Fruit fly (Drosophila melanogaster): ENCODE data around the gene dpy.
A peak's percentile ranks its signal among the peaks of the same experiment; 100 is the strongest.

Gene dpy

DNA sequence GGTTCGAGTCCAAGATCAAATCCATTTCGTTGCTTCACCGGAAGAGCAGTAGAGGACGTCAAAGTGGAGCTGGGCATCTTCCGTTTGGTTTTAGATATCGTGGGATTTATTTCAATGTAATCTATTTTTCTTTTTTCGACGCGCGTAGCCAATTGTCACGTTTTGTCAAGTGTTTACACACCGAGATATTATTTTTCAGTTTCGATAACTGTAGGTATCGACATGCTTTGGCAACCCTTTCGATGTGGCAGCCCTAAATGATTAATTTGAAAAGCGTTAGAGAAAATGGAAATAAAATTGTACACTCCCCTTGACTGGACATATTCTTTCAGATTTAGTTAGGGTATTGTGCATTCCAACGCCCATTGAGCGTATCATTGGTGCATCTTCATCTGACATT is 36.1 kb downstream of the dpy start, which contains the start of gene HP6:
TSS of gene HP6 (minus strand) at position 192 of the 400 bp plus-strand sequence.
- TF ChIP-seq CG17806 (tag; optimal IDR thresholded peaks at IDR 0.05) (no peak), CG8301 (tag; optimal IDR thresholded peaks at IDR 0.05) (no peak), D1 (tag; optimal IDR thresholded peaks at IDR 0.05) (no peak), CG10348 (GFP tag; IDR thresholded peaks at IDR 0.05) (no peak), CG14655 (GFP tag; optimal IDR thresholded peaks at IDR 0.05) (no peak), CG15710 (tag; optimal IDR thresholded peaks at IDR 0.05) (no peak), CG8159 (tag; optimal IDR thresholded peaks at IDR 0.05) (no peak), CG9948 (tag; optimal IDR thresholded peaks at IDR 0.05) (no peak), CG32121 (GFP tag; IDR thresholded peaks at IDR 0.05) (no peak), Pif1A (GFP tag; optimal IDR thresholded peaks at IDR 0.05) (no peak), CG12605 (GFP tag; IDR thresholded peaks at IDR 0.05) (no peak)

DNA sequence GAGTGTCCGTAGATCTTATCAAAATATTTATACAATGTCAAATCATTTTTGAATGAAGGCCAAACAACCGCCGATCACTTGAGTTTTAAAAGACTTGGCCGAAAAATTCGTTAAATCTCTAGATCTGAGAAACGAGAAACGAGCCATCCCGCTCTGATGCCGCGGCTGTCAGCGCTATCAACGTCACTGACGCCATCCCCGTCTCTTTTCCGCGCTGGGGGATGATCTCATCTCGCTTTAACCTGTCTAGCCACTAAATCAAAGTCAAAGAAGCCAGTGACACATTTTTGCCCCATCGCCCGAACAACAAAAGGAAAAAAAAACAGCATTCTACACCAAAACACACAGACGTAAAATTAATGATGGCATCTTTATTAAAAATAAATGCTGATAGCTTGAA is 37.6 kb downstream of the dpy start:
- no peak for TF ChIP-seq fd96Ca (GFP tag; IDR thresholded peaks at IDR 0.05)
- no peak for TF ChIP-seq CG17806 (tag; optimal IDR thresholded peaks at IDR 0.05)

DNA sequence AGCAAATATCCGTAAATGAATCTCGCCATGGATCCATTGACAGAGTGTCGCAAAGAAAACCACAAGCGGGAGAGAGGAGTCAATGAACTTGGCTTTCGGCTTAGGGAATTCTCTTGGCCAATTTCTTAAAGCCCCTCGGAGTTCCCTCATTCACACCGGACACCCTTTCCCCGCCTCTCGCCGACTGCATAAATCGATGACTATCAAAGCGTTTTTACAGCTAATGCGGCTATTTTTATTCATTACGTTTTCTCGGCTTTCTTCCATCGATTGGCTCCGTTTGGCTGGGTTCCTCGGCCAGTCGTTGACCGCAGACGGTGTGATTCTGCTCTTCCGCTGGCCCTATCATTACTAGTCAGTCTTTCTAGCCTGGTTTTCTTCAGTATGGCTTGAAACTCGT is 40.8 kb downstream of the dpy start:
- TF ChIP-seq CG8159 (tag; optimal IDR thresholded peaks at IDR 0.05), result no peak
- no peak for TF ChIP-seq CG4496 (GFP tag; IDR thresholded peaks at IDR 0.05)
- TF ChIP-seq EcR (GFP tag; optimal IDR thresholded peaks at IDR 0.05), result peak; percentile 37
- no peak for TF ChIP-seq CG32121 (GFP tag; IDR thresholded peaks at IDR 0.05)
- no peak for TF ChIP-seq D1 (tag; optimal IDR thresholded peaks at IDR 0.05)
- TF ChIP-seq CG9948 (tag; optimal IDR thresholded peaks at IDR 0.05), result no peak

DNA sequence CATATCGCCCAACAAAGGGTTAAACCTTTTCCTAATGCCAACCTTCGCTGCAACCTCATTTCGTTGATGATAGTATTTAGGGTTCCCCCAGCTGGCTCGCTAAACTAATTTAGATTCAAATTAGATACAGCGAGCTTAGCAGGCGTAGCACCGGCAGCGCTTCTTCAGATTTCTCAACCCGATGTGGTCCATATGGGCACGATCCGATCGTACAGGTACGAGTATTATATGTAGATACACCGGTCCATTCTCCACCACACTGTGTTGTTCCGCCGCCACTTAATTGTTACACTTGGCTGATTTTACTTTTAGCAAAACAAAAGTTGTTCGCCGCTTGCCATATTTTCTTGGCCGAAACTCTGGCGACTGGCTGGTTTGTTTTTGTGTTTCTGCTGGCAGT is 42.8 kb downstream of the dpy start:
- TF ChIP-seq CG15710 (tag; optimal IDR thresholded peaks at IDR 0.05) (no peak), CG8159 (tag; optimal IDR thresholded peaks at IDR 0.05) (no peak), CG14655 (GFP tag; optimal IDR thresholded peaks at IDR 0.05) (no peak), fd96Ca (GFP tag; IDR thresholded peaks at IDR 0.05) (no peak), Pif1A (GFP tag; optimal IDR thresholded peaks at IDR 0.05) (no peak), CG13204 (GFP tag; optimal IDR thresholded peaks at IDR 0.05) (no peak), D1 (tag; optimal IDR thresholded peaks at IDR 0.05) (no peak), Pif1B (GFP tag; optimal IDR thresholded peaks at IDR 0.05) (no peak), gl (tag; optimal IDR thresholded peaks at IDR 0.05) (no peak), EcR (GFP tag; optimal IDR thresholded peaks at IDR 0.05) (no peak), CG4496 (GFP tag; IDR thresholded peaks at IDR 0.05) (no peak), CG12605 (GFP tag; IDR thresholded peaks at IDR 0.05) (no peak), CG10348 (GFP tag; IDR thresholded peaks at IDR 0.05) (no peak), CG34367 (tag; optimal IDR thresholded peaks at IDR 0.05) (no peak), CG9948 (tag; optimal IDR thresholded peaks at IDR 0.05) (no peak), Snoo (tag; optimal IDR thresholded peaks at IDR 0.05) (no peak), CG8301 (tag; optimal IDR thresholded peaks at IDR 0.05) (no peak)

DNA sequence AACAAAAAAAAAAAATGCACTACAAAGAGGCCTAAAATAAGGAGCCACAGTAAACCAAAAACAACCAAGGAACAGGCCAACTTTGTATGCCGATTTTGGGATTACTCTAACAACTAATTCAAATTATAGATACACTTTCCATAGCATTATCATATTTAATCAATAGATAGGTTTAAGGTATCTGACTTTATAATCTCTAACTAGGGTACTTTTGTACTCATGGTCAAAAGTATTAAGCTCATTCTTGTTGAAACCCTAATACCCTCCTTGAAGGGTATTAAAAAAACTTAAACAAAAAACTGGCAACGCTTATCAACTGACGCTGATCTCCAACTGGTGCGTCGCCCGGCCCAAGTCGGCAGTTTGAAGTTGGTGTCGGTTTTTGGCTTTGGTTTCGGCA is 46.9 kb downstream of the dpy start:
- TF ChIP-seq EcR (GFP tag; optimal IDR thresholded peaks at IDR 0.05) (no peak), Pif1A (GFP tag; optimal IDR thresholded peaks at IDR 0.05) (peak; percentile 42), CG12605 (GFP tag; IDR thresholded peaks at IDR 0.05) (no peak), rn (GFP tag; IDR thresholded peaks at IDR 0.05) (no peak), CG14655 (GFP tag; optimal IDR thresholded peaks at IDR 0.05) (peak; percentile 24), CG8159 (tag; optimal IDR thresholded peaks at IDR 0.05) (peak; percentile 52), CG4496 (GFP tag; IDR thresholded peaks at IDR 0.05) (peak; percentile 56; the same call in 1 of the 3 replicates), CG8301 (tag; optimal IDR thresholded peaks at IDR 0.05) (peak; percentile 42), CG15710 (tag; optimal IDR thresholded peaks at IDR 0.05) (peak; percentile 21), CG9948 (tag; optimal IDR thresholded peaks at IDR 0.05) (peak; percentile 14), CG17806 (tag; optimal IDR thresholded peaks at IDR 0.05) (peak; percentile 15)

DNA sequence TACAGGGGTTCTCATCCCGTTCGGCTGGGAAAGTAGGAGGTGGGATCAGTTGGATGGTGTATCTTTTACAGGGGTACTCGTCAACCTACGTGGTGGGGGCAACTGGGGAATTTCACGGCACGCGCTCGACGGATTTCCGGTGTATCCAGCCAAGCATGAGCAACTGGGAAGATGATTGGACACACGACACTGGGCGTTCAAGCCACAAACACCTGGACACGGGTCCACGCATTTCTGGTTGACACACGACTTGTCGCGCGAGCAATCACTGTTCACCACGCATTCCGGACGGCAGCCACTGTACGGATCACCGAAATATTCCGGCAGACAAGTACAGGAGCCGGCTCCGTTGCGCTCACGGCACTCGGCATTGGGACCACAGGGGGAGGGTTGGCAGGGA is 92.8 kb downstream of the dpy start:
- TF ChIP-seq CG34367 (tag; optimal IDR thresholded peaks at IDR 0.05) (no peak), CG12605 (GFP tag; IDR thresholded peaks at IDR 0.05) (no peak), D1 (tag; optimal IDR thresholded peaks at IDR 0.05) (no peak), Snoo (tag; optimal IDR thresholded peaks at IDR 0.05) (no peak), CG14655 (GFP tag; optimal IDR thresholded peaks at IDR 0.05) (no peak), fd96Ca (GFP tag; IDR thresholded peaks at IDR 0.05) (no peak), rn (GFP tag; IDR thresholded peaks at IDR 0.05) (no peak), CG10348 (GFP tag; IDR thresholded peaks at IDR 0.05) (no peak), CG32121 (GFP tag; IDR thresholded peaks at IDR 0.05) (no peak), CG9948 (tag; optimal IDR thresholded peaks at IDR 0.05) (no peak), CG17806 (tag; optimal IDR thresholded peaks at IDR 0.05) (no peak), gl (tag; optimal IDR thresholded peaks at IDR 0.05) (no peak), CG15710 (tag; optimal IDR thresholded peaks at IDR 0.05) (no peak), Pif1B (GFP tag; optimal IDR thresholded peaks at IDR 0.05) (no peak), Pif1A (GFP tag; optimal IDR thresholded peaks at IDR 0.05) (no peak), CG8159 (tag; optimal IDR thresholded peaks at IDR 0.05) (no peak), CG13204 (GFP tag; optimal IDR thresholded peaks at IDR 0.05) (no peak), CG8301 (tag; optimal IDR thresholded peaks at IDR 0.05) (no peak), EcR (GFP tag; optimal IDR thresholded peaks at IDR 0.05) (no peak)

DNA sequence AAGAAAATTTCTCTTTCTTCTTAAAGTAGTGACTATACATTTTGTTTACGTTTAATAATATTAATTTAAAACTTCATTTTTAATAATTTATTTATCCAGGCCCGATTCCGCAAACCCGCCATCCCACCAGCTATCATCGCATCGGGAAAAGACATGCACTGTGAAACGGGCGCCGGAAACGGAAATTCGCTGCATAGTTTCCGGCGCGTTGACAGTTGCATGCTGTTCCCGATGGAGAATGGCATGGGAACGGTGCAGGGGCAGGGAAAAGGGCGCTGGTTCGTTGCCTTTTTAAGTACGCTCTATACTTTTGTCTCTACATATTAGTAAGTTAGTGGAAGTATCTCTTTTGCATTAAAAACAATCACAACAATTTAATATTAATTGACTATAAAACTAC is 136.1 kb downstream of the dpy start:
- TF ChIP-seq CG32121 (GFP tag; IDR thresholded peaks at IDR 0.05) (no peak), CG9948 (tag; optimal IDR thresholded peaks at IDR 0.05) (no peak), D1 (tag; optimal IDR thresholded peaks at IDR 0.05) (no peak), Ets98B (GFP tag; IDR thresholded peaks at IDR 0.05) (no peak), CG8301 (tag; optimal IDR thresholded peaks at IDR 0.05) (no peak), CG4496 (GFP tag; IDR thresholded peaks at IDR 0.05) (peak; percentile 32; the same call in 1 of the 3 replicates)
